Comparison of ENCODE assay signal across 1 fruit fly cellular context in genomic region chr3L:8827133-8827867, dm6.
TF ChIP-seq lines count a peak whose summit lies in the region.

Gene dally (plus strand): TSS chr3L:8827505.

TF ChIP-seq in whole organism, embryonic, 481 proteins besides CTCF, POLR2A, EP300 and RAD21 (continued from another document and continues in another):
- peak; percentile 36; the same call in 1 of the 4 replicates for TF ChIP-seq Dll (GFP tag; IDR thresholded peaks at IDR 0.05; lab: Robert Waterston, UW; ENCODE audit: partially characterized antibody)
- TF ChIP-seq gt (GFP tag; IDR thresholded peaks at IDR 0.05; lab: Robert Waterston, UW), result no peak
- peak; percentile 32 for TF ChIP-seq CG4707 (GFP tag; optimal IDR thresholded peaks at IDR 0.05; lab: Kevin White, UChicago)
- no peak; the same call in 1 of the 2 replicates for TF ChIP-seq onecut (GFP tag; IDR thresholded peaks at IDR 0.05; lab: Robert Waterston, UW)
- no peak for TF ChIP-seq HLH54F (GFP tag; optimal IDR thresholded peaks at IDR 0.05; lab: Kevin White, UChicago)
- peak; percentile 1 for TF ChIP-seq Nf-YB (GFP tag; optimal IDR thresholded peaks at IDR 0.05; lab: Kevin White, UChicago)
- peak; percentile 37 for TF ChIP-seq repo (GFP tag; optimal IDR thresholded peaks at IDR 0.05; lab: Kevin White, UChicago)
- TF ChIP-seq Sin3A (optimal IDR thresholded peaks at IDR 0.05; lab: Kevin White, UChicago), result no peak
- peak; percentile 30 for TF ChIP-seq nau (GFP tag; optimal IDR thresholded peaks at IDR 0.05; lab: Kevin White, UChicago)
- TF ChIP-seq Dad (GFP tag; optimal IDR thresholded peaks at IDR 0.05; lab: Kevin White, UChicago), result peak; percentile 11
- peak in 1 of 2 experiments; percentile 7 for TF ChIP-seq Hr51 (GFP tag; optimal IDR thresholded peaks at IDR 0.05; lab: Kevin White, UChicago)
- no peak for TF ChIP-seq Doc2 (GFP tag; IDR thresholded peaks at IDR 0.05; lab: Robert Waterston, UW)
- TF ChIP-seq ranshi (GFP tag; IDR thresholded peaks at IDR 0.05; lab: Robert Waterston, UW), result no peak
- TF ChIP-seq Kr (GFP tag; optimal IDR thresholded peaks at IDR 0.05; lab: Kevin White, UChicago), result no peak
- no peak; the same call in 1 of the 2 replicates for TF ChIP-seq CG10321 (GFP tag; IDR thresholded peaks at IDR 0.05; lab: Robert Waterston, UW)
- no peak for TF ChIP-seq CG12391 (tag; optimal IDR thresholded peaks at IDR 0.05; lab: Kevin White, UChicago)
- TF ChIP-seq B-H2 (GFP tag; optimal IDR thresholded peaks at IDR 0.05; lab: Kevin White, UChicago), result peak; percentile 44
- TF ChIP-seq CG10431 (GFP tag; optimal IDR thresholded peaks at IDR 0.05; lab: Kevin White, UChicago), result no peak
- no peak for TF ChIP-seq toy (GFP tag; IDR thresholded peaks at IDR 0.05; lab: Robert Waterston, UW)
- peak; percentile 61 for TF ChIP-seq CG34224 (GFP tag; IDR thresholded peaks at IDR 0.05; lab: Robert Waterston, UW; ENCODE audit: partially characterized antibody)
- no peak for TF ChIP-seq CG4424 (GFP tag; optimal IDR thresholded peaks at IDR 0.05; lab: Kevin White, UChicago)
- TF ChIP-seq row (GFP tag; IDR thresholded peaks at IDR 0.05; lab: Robert Waterston, UW), result peak; percentile 81
- TF ChIP-seq C15 (GFP tag; IDR thresholded peaks at IDR 0.05; lab: Robert Waterston, UW), result no peak
- peak; percentile 55 for TF ChIP-seq Rfx (GFP tag; IDR thresholded peaks at IDR 0.05; lab: Robert Waterston, UW)
- 0 out of 2 replicates have a peak, but pooled peaks have one; percentile 32 for TF ChIP-seq Atf6 (GFP tag; IDR thresholded peaks at IDR 0.05; lab: Robert Waterston, UW)
- peak; percentile 10 for TF ChIP-seq Ets97D (GFP tag; optimal IDR thresholded peaks at IDR 0.05; lab: Kevin White, UChicago)
- peak; percentile 48 for TF ChIP-seq CG12769 (tag; optimal IDR thresholded peaks at IDR 0.05; lab: Kevin White, UChicago)
- no peak for TF ChIP-seq eyg (GFP tag; optimal IDR thresholded peaks at IDR 0.05; lab: Kevin White, UChicago)
- TF ChIP-seq Dek (tag; optimal IDR thresholded peaks at IDR 0.05; lab: Kevin White, UChicago), result no peak
- TF ChIP-seq usp (GFP tag; optimal IDR thresholded peaks at IDR 0.05; lab: Kevin White, UChicago), result no peak
- TF ChIP-seq ems (GFP tag; optimal IDR thresholded peaks at IDR 0.05; lab: Kevin White, UChicago), result no peak
- no peak for TF ChIP-seq CG17361 (GFP tag; IDR thresholded peaks at IDR 0.05; lab: Robert Waterston, UW)
- peak; percentile 70 for TF ChIP-seq CG13287 (GFP tag; IDR thresholded peaks at IDR 0.05; lab: Robert Waterston, UW; ENCODE audit: partially characterized antibody)
- TF ChIP-seq CG5180 (GFP tag; optimal IDR thresholded peaks at IDR 0.05; lab: Kevin White, UChicago), result peak; percentile 69
- TF ChIP-seq Jarid2 (GFP tag; optimal IDR thresholded peaks at IDR 0.05; lab: Kevin White, UChicago), result peak; percentile 99
- peak; percentile 31 for TF ChIP-seq CG17912 (GFP tag; optimal IDR thresholded peaks at IDR 0.05; lab: Kevin White, UChicago)
- TF ChIP-seq CG4404 (GFP tag; IDR thresholded peaks at IDR 0.05; lab: Robert Waterston, UW), result no peak
- no peak; the same call in 2 of the 3 replicates for TF ChIP-seq tgo (GFP tag; IDR thresholded peaks at IDR 0.05; lab: Robert Waterston, UW)
- peak; percentile 35; the same call in 1 of the 2 replicates for TF ChIP-seq CG14014 (GFP tag; IDR thresholded peaks at IDR 0.05; lab: Robert Waterston, UW)
- no peak for TF ChIP-seq CG32767 (GFP tag; IDR thresholded peaks at IDR 0.05; lab: Robert Waterston, UW)
- TF ChIP-seq CoRest (tag; optimal IDR thresholded peaks at IDR 0.05; lab: Kevin White, UChicago), result peak; percentile 14
- TF ChIP-seq Hand (GFP tag; optimal IDR thresholded peaks at IDR 0.05; lab: Kevin White, UChicago), result peak; percentile 14
- no peak for TF ChIP-seq pita (GFP tag; optimal IDR thresholded peaks at IDR 0.05; lab: Kevin White, UChicago)
- TF ChIP-seq CG14965 (GFP tag; optimal IDR thresholded peaks at IDR 0.05; lab: Kevin White, UChicago; ENCODE audit: borderline replicate concordance), result no peak
- TF ChIP-seq mirr (GFP tag; optimal IDR thresholded peaks at IDR 0.05; lab: Kevin White, UChicago), result peak; percentile 43
- TF ChIP-seq seq (GFP tag; IDR thresholded peaks at IDR 0.05; lab: Robert Waterston, UW), result peak; percentile 48; the same call in 1 of the 2 replicates
- peak; percentile 15 for TF ChIP-seq CG4328 (GFP tag; optimal IDR thresholded peaks at IDR 0.05; lab: Kevin White, UChicago)
- no peak for TF ChIP-seq CG7745 (tag; optimal IDR thresholded peaks at IDR 0.05; lab: Kevin White, UChicago)
- TF ChIP-seq Hr3 (GFP tag; optimal IDR thresholded peaks at IDR 0.05; lab: Kevin White, UChicago), result no peak
- TF ChIP-seq hbn (GFP tag; IDR thresholded peaks at IDR 0.05; lab: Robert Waterston, UW; ENCODE audit: partially characterized antibody), result peak; percentile 26; the same call in 1 of the 2 replicates
- peak; percentile 20 for TF ChIP-seq kah (GFP tag; optimal IDR thresholded peaks at IDR 0.05; lab: Kevin White, UChicago)
- TF ChIP-seq CG17612 (GFP tag; IDR thresholded peaks at IDR 0.05; lab: Robert Waterston, UW), result no peak
- peak; percentile 8 for TF ChIP-seq trem (tag; optimal IDR thresholded peaks at IDR 0.05; lab: Kevin White, UChicago)
- TF ChIP-seq crc (GFP tag; optimal IDR thresholded peaks at IDR 0.05; lab: Kevin White, UChicago), result no peak
- no peak for TF ChIP-seq dati (GFP tag; IDR thresholded peaks at IDR 0.05; lab: Robert Waterston, UW)
- peak in 1 of 3 experiments; percentile 18 for TF ChIP-seq Stat92E (GFP tag; optimal IDR thresholded peaks at IDR 0.05; lab: Kevin White, UChicago)
- no peak for TF ChIP-seq cg (GFP tag; optimal IDR thresholded peaks at IDR 0.05; lab: Kevin White, UChicago)
- TF ChIP-seq CG3065 (GFP tag; optimal IDR thresholded peaks at IDR 0.05; lab: Kevin White, UChicago), result no peak
- no peak for TF ChIP-seq CG6683 (GFP tag; optimal IDR thresholded peaks at IDR 0.05; lab: Kevin White, UChicago)
- TF ChIP-seq CG15269 (tag; optimal IDR thresholded peaks at IDR 0.05; lab: Kevin White, UChicago), result peak; percentile 1
- no peak for TF ChIP-seq CG12236 (GFP tag; optimal IDR thresholded peaks at IDR 0.05; lab: Kevin White, UChicago)
- no peak for TF ChIP-seq CG9727 (GFP tag; optimal IDR thresholded peaks at IDR 0.05; lab: Kevin White, UChicago)
- no peak for TF ChIP-seq dysf (GFP tag; IDR thresholded peaks at IDR 0.05; lab: Robert Waterston, UW)
- TF ChIP-seq Ptx1 (GFP tag; IDR thresholded peaks at IDR 0.05; lab: Robert Waterston, UW), result no peak
- TF ChIP-seq CG16813 (GFP tag; IDR thresholded peaks at IDR 0.05; lab: Robert Waterston, UW; ENCODE audit: partially characterized antibody), result no peak; the same call in 2 of the 3 replicates
- TF ChIP-seq lola (GFP tag; optimal IDR thresholded peaks at IDR 0.05; lab: Kevin White, UChicago), result no peak
- no peak for TF ChIP-seq ro (GFP tag; IDR thresholded peaks at IDR 0.05; lab: Robert Waterston, UW)
- TF ChIP-seq Bgb (GFP tag; IDR thresholded peaks at IDR 0.05; lab: Robert Waterston, UW; ENCODE audit: partially characterized antibody), result no peak; the same call in 1 of the 2 replicates
- TF ChIP-seq tin (GFP tag; optimal IDR thresholded peaks at IDR 0.05; lab: Kevin White, UChicago), result peak; percentile 13
- TF ChIP-seq CG42726 (GFP tag; IDR thresholded peaks at IDR 0.05; lab: Robert Waterston, UW; ENCODE audit: partially characterized antibody), result peak; percentile 85
- no peak for TF ChIP-seq Usf (GFP tag; optimal IDR thresholded peaks at IDR 0.05; lab: Kevin White, UChicago)
- no peak for TF ChIP-seq CG6272 (GFP tag; IDR thresholded peaks at IDR 0.05; lab: Robert Waterston, UW)
- no peak for TF ChIP-seq fru (optimal IDR thresholded peaks at IDR 0.05; lab: Kevin White, UChicago)
- peak; percentile 25 for TF ChIP-seq Side (GFP tag; optimal IDR thresholded peaks at IDR 0.05; lab: Kevin White, UChicago)
- 0 out of 2 replicates have a peak, but pooled peaks have one; percentile 22 for TF ChIP-seq wdn (GFP tag; IDR thresholded peaks at IDR 0.05; lab: Robert Waterston, UW)
- peak; percentile 39; the same call in 1 of the 3 replicates for TF ChIP-seq sr (GFP tag; IDR thresholded peaks at IDR 0.05; lab: Robert Waterston, UW)
- 0 out of 2 replicates have a peak, but pooled peaks have one; percentile 40 for TF ChIP-seq CG11696 (GFP tag; IDR thresholded peaks at IDR 0.05; lab: Robert Waterston, UW)
- TF ChIP-seq pan (optimal IDR thresholded peaks at IDR 0.05; lab: Kevin White, UChicago), result no peak
- TF ChIP-seq pan (GFP tag; optimal IDR thresholded peaks at IDR 0.05 in 1 of 2, IDR thresholded peaks at IDR 0.05 in 1 of 2), result peak in 1 of 2 experiments; percentile 64
- peak; percentile 5 for TF ChIP-seq sqz (GFP tag; optimal IDR thresholded peaks at IDR 0.05; lab: Kevin White, UChicago)
- TF ChIP-seq kni (GFP tag; optimal IDR thresholded peaks at IDR 0.05; lab: Kevin White, UChicago), result peak; percentile 56
- no peak for TF ChIP-seq Hmx (GFP tag; optimal IDR thresholded peaks at IDR 0.05; lab: Kevin White, UChicago)
- TF ChIP-seq CG2129 (GFP tag; IDR thresholded peaks at IDR 0.05; lab: Robert Waterston, UW; ENCODE audit: partially characterized antibody), result no peak
- TF ChIP-seq CHES-1-like (GFP tag; optimal IDR thresholded peaks at IDR 0.05; lab: Kevin White, UChicago), result peak; percentile 10
- TF ChIP-seq CG7987 (GFP tag; optimal IDR thresholded peaks at IDR 0.05; lab: Kevin White, UChicago), result peak; percentile 64
- TF ChIP-seq dpn (GFP tag; optimal IDR thresholded peaks at IDR 0.05; lab: Kevin White, UChicago), result peak in 1 of 2 experiments; percentile 2
- TF ChIP-seq CG2116 (GFP tag; optimal IDR thresholded peaks at IDR 0.05; lab: Kevin White, UChicago), result no peak
- no peak for TF ChIP-seq ERR (GFP tag; optimal IDR thresholded peaks at IDR 0.05; lab: Kevin White, UChicago)
- TF ChIP-seq pfk (GFP tag; optimal IDR thresholded peaks at IDR 0.05; lab: Kevin White, UChicago), result peak; percentile 36
- TF ChIP-seq sens-2 (GFP tag; IDR thresholded peaks at IDR 0.05; lab: Robert Waterston, UW), result peak; percentile 46
- TF ChIP-seq dmrt11E (tag; optimal IDR thresholded peaks at IDR 0.05; lab: Kevin White, UChicago), result no peak
- TF ChIP-seq jigr1 (GFP tag; IDR thresholded peaks at IDR 0.05; lab: Robert Waterston, UW), result no peak
- TF ChIP-seq ham (GFP tag; IDR thresholded peaks at IDR 0.05; lab: Robert Waterston, UW), result no peak
- no peak for TF ChIP-seq Rx (GFP tag; IDR thresholded peaks at IDR 0.05; lab: Robert Waterston, UW)
- peak; percentile 63 for TF ChIP-seq CG4282 (GFP tag; optimal IDR thresholded peaks at IDR 0.05; lab: Kevin White, UChicago)
- peak; percentile 8 for TF ChIP-seq CG6765 (GFP tag; optimal IDR thresholded peaks at IDR 0.05; lab: Kevin White, UChicago)
- TF ChIP-seq gcm (GFP tag; optimal IDR thresholded peaks at IDR 0.05; lab: Kevin White, UChicago), result peak; percentile 34
- peak; percentile 2 for TF ChIP-seq tap (tag; optimal IDR thresholded peaks at IDR 0.05; lab: Kevin White, UChicago)
- TF ChIP-seq CG8944 (GFP tag; optimal IDR thresholded peaks at IDR 0.05; lab: Kevin White, UChicago), result no peak
- TF ChIP-seq CG33557 (GFP tag; optimal IDR thresholded peaks at IDR 0.05; lab: Kevin White, UChicago), result no peak
- TF ChIP-seq Antp (GFP tag; optimal IDR thresholded peaks at IDR 0.05; lab: Kevin White, UChicago), result no peak
- no peak for TF ChIP-seq Poxn (GFP tag; IDR thresholded peaks at IDR 0.05; lab: Robert Waterston, UW)
- TF ChIP-seq CG10274 (GFP tag; optimal IDR thresholded peaks at IDR 0.05; lab: Kevin White, UChicago), result no peak
- no peak for TF ChIP-seq gcm2 (GFP tag; optimal IDR thresholded peaks at IDR 0.05; lab: Kevin White, UChicago)
- TF ChIP-seq rib (GFP tag; IDR thresholded peaks at IDR 0.05; lab: Robert Waterston, UW), result peak; percentile 78; the same call in 1 of the 2 replicates
- TF ChIP-seq CG15696 (tag; optimal IDR thresholded peaks at IDR 0.05; lab: Kevin White, UChicago), result no peak
- TF ChIP-seq Deaf1 (tag; optimal IDR thresholded peaks at IDR 0.05; lab: Kevin White, UChicago), result peak; percentile 100
- no peak for TF ChIP-seq CG8290 (GFP tag; optimal IDR thresholded peaks at IDR 0.05; lab: Kevin White, UChicago)
- TF ChIP-seq CG8290 (tag; optimal IDR thresholded peaks at IDR 0.05; lab: Kevin White, UChicago), result peak in 1 of 2 experiments; percentile 76
- TF ChIP-seq croc (GFP tag; conservative IDR thresholded peaks at IDR 0.05; lab: Robert Waterston, UW), result no peak
- no peak for TF ChIP-seq CG9437 (GFP tag; optimal IDR thresholded peaks at IDR 0.05; lab: Kevin White, UChicago)
- peak; percentile 93 for TF ChIP-seq Med (GFP tag; lab: Kevin White, UChicago)
- peak; percentile 41 for TF ChIP-seq CG17385 (GFP tag; optimal IDR thresholded peaks at IDR 0.05; lab: Kevin White, UChicago)
- TF ChIP-seq E2f2 (GFP tag; IDR thresholded peaks at IDR 0.05; lab: Robert Waterston, UW), result no peak; the same call in 1 of the 2 replicates
- TF ChIP-seq yki (optimal IDR thresholded peaks at IDR 0.05; lab: Kevin White, UChicago), result peak; percentile 64
- no peak for TF ChIP-seq Sox102F (GFP tag; optimal IDR thresholded peaks at IDR 0.05; lab: Kevin White, UChicago)
- TF ChIP-seq gfzf (GFP tag; optimal IDR thresholded peaks at IDR 0.05; lab: Kevin White, UChicago), result no peak
- peak; percentile 22 for TF ChIP-seq CG13624 (GFP tag; optimal IDR thresholded peaks at IDR 0.05; lab: Kevin White, UChicago)
- peak; percentile 36 for TF ChIP-seq CG12744 (GFP tag; optimal IDR thresholded peaks at IDR 0.05; lab: Kevin White, UChicago)
- TF ChIP-seq CG2678 (tag; optimal IDR thresholded peaks at IDR 0.05; lab: Kevin White, UChicago), result peak; percentile 19
- TF ChIP-seq YL-1 (GFP tag; optimal IDR thresholded peaks at IDR 0.05; lab: Kevin White, UChicago), result no peak
- peak; percentile 36; the same call in 1 of the 2 replicates for TF ChIP-seq CG11247 (GFP tag; IDR thresholded peaks at IDR 0.05; lab: Robert Waterston, UW)
- peak; percentile 33; the same call in 1 of the 2 replicates for TF ChIP-seq H2.0 (GFP tag; IDR thresholded peaks at IDR 0.05; lab: Robert Waterston, UW)
- TF ChIP-seq scrt (GFP tag; optimal IDR thresholded peaks at IDR 0.05; lab: Kevin White, UChicago), result peak; percentile 37
- TF ChIP-seq CG3838 (GFP tag; optimal IDR thresholded peaks at IDR 0.05; lab: Kevin White, UChicago), result no peak
- peak; percentile 64; the same call in 2 of the 3 replicates for TF ChIP-seq CG6175 (GFP tag; IDR thresholded peaks at IDR 0.05; lab: Robert Waterston, UW)
- TF ChIP-seq Dbx (GFP tag; IDR thresholded peaks at IDR 0.05; lab: Robert Waterston, UW), result 0 out of 3 replicates have a peak, but pooled peaks have one; percentile 22
- no peak for TF ChIP-seq Awh (GFP tag; IDR thresholded peaks at IDR 0.05; lab: Robert Waterston, UW)
- no peak for TF ChIP-seq maf-S (GFP tag; optimal IDR thresholded peaks at IDR 0.05; lab: Kevin White, UChicago)
- TF ChIP-seq CG11723 (GFP tag; optimal IDR thresholded peaks at IDR 0.05; lab: Kevin White, UChicago), result no peak
- no peak for TF ChIP-seq CG10654 (GFP tag; optimal IDR thresholded peaks at IDR 0.05; lab: Kevin White, UChicago)
